Worm (Caenorhabditis elegans) whole organism, L3 larva: ENCODE data around the gene K01A6.5.

Experiments
- ZK546.5 ChIP-seq: sonication (generic microtip); optimal IDR thresholded peaks from 2 replicates; lab custom pipeline; 2017; ENCODE audit warnings: missing biosample characterization, missing genetic modification characterization
- aly-2 ChIP-seq: fragments of 150-350 bp; optimal IDR thresholded peaks from 2 replicates; lab custom pipeline; 2014; ENCODE audit warnings: missing biosample characterization, missing genetic modification characterization
- ama-1 ChIP-seq: fragments of 150-350 bp; optimal IDR thresholded peaks from 2 replicates; lab custom pipeline; 2018
- ceh-16 ChIP-seq: sonication (generic microtip); optimal IDR thresholded peaks from 2 replicates; lab custom pipeline; 2017; ENCODE audit warnings: missing biosample characterization, missing genetic modification characterization
- ceh-82 ChIP-seq: fragments of 150-350 bp; optimal IDR thresholded peaks from 2 replicates; lab custom pipeline; 2014; ENCODE audit warnings: missing biosample characterization, missing genetic modification characterization
- daf-12 ChIP-seq: fragments of 150-350 bp; optimal IDR thresholded peaks from 2 replicates; lab custom pipeline; 2014; ENCODE audit warnings: missing biosample characterization, missing genetic modification reagents, missing genetic modification characterization
- egl-27 ChIP-seq: sonication (generic microtip); optimal IDR thresholded peaks from 4 replicates; lab custom pipeline; 2017; ENCODE audit warnings: missing biosample characterization, missing genetic modification reagents, missing genetic modification characterization
- egl-5 ChIP-seq: fragments of 150-350 bp; optimal IDR thresholded peaks from 2 replicates; lab custom pipeline; 2017; ENCODE audit warnings: missing biosample characterization, missing genetic modification reagents, missing genetic modification characterization, inconsistent platforms
- elt-2 ChIP-seq: sonication (generic microtip); optimal IDR thresholded peaks from 2 replicates; lab custom pipeline; 2016; ENCODE audit warnings: missing genetic modification reagents, mild to moderate bottlenecking, missing genetic modification characterization, missing compliant biosample characterization
- eor-1 ChIP-seq, 2 experiments: fragments of 150-350 bp; optimal IDR thresholded peaks; 2 replicates each; lab custom pipeline; 2014 to 2018; ENCODE audit warnings: missing biosample characterization in 2 of 2, missing genetic modification characterization in 2 of 2
- fkh-10 ChIP-seq: sonication (generic microtip); optimal IDR thresholded peaks from 2 replicates; lab custom pipeline; 2017; ENCODE audit warnings: missing biosample characterization, missing genetic modification reagents, missing genetic modification characterization
- fkh-2 ChIP-seq: fragments of 150-350 bp; optimal IDR thresholded peaks from 2 replicates; lab custom pipeline; 2014; ENCODE audit warnings: missing biosample characterization, missing genetic modification reagents, missing genetic modification characterization
- fos-1 ChIP-seq: fragments of 150-350 bp; optimal IDR thresholded peaks from 2 replicates; lab custom pipeline; 2014; ENCODE audit warnings: missing biosample characterization, missing genetic modification characterization
- hmg-11 ChIP-seq: sonication (generic microtip); optimal IDR thresholded peaks from 2 replicates; lab custom pipeline; 2016; ENCODE audit warnings: missing genetic modification characterization, missing compliant biosample characterization
- jun-1 ChIP-seq: fragments of 150-350 bp; optimal IDR thresholded peaks from 2 replicates; lab custom pipeline; 2014; ENCODE audit warnings: missing biosample characterization, missing genetic modification reagents, missing genetic modification characterization
- lin-15B ChIP-seq: fragments of 150-350 bp; optimal IDR thresholded peaks from 2 replicates; lab custom pipeline; 2014; ENCODE audit warnings: missing biosample characterization, missing genetic modification characterization
- mdl-1 ChIP-seq: fragments of 150-350 bp; optimal IDR thresholded peaks from 2 replicates; lab custom pipeline; 2014; ENCODE audit warnings: missing biosample characterization, missing genetic modification characterization
- mml-1 ChIP-seq: fragments of 150-350 bp; sonication (generic microtip); optimal IDR thresholded peaks from 3 replicates; lab custom pipeline; 2014; ENCODE audit warnings: missing biosample characterization, missing genetic modification characterization
- nfya-1 ChIP-seq: sonication (generic microtip); optimal IDR thresholded peaks from 2 replicates; lab custom pipeline; 2017; ENCODE audit warnings: missing genetic modification characterization, mild to moderate bottlenecking, missing compliant biosample characterization, antibody characterized with exemption, moderate library complexity; ENCODE audit not compliant: insufficient read depth
- nhr-11 ChIP-seq: fragments of 150-350 bp; optimal IDR thresholded peaks from 2 replicates; lab custom pipeline; 2014; ENCODE audit warnings: missing biosample characterization, missing genetic modification characterization
- nhr-12 ChIP-seq: fragments of 150-350 bp; optimal IDR thresholded peaks from 2 replicates; lab custom pipeline; 2014; ENCODE audit warnings: missing biosample characterization, missing genetic modification characterization
- nhr-237 ChIP-seq: fragments of 150-350 bp; optimal IDR thresholded peaks from 2 replicates; lab custom pipeline; 2014; ENCODE audit warnings: missing biosample characterization, missing genetic modification characterization
- nhr-25 ChIP-seq: sonication (generic microtip); optimal IDR thresholded peaks from 2 replicates; lab custom pipeline; 2017; ENCODE audit warnings: missing biosample characterization, missing genetic modification characterization
- nhr-77 ChIP-seq: fragments of 150-350 bp; optimal IDR thresholded peaks from 2 replicates; lab custom pipeline; 2014; ENCODE audit warnings: missing biosample characterization, missing genetic modification characterization
- pha-4 ChIP-seq: fragments of 150-350 bp; optimal IDR thresholded peaks from 2 replicates; lab custom pipeline; 2014; ENCODE audit warnings: missing biosample characterization, missing genetic modification reagents, missing genetic modification characterization
- pqm-1 ChIP-seq: fragments of 150-350 bp; optimal IDR thresholded peaks from 2 replicates; lab custom pipeline; 2017; ENCODE audit warnings: missing biosample characterization, missing genetic modification characterization, inconsistent platforms
- snpc-4 ChIP-seq: fragments of 150-350 bp; optimal IDR thresholded peaks from 2 replicates; lab custom pipeline; 2014; ENCODE audit warnings: missing biosample characterization, missing genetic modification characterization
- tbx-2 ChIP-seq: sonication (generic microtip); optimal IDR thresholded peaks from 2 replicates; lab custom pipeline; 2016; ENCODE audit warnings: mild to moderate bottlenecking, missing genetic modification characterization, missing compliant biosample characterization
- unc-39 ChIP-seq: sonication (generic microtip); optimal IDR thresholded peaks from 4 replicates; lab custom pipeline; 2017; ENCODE audit warnings: missing biosample characterization, missing genetic modification characterization
- zag-1 ChIP-seq: fragments of 150-350 bp; optimal IDR thresholded peaks from 2 replicates; lab custom pipeline; 2014; ENCODE audit warnings: missing biosample characterization, missing genetic modification characterization
- ztf-11 ChIP-seq: fragments of 150-350 bp; optimal IDR thresholded peaks from 2 replicates; lab custom pipeline; 2014; ENCODE audit warnings: missing biosample characterization, missing genetic modification characterization

Gene K01A6.5

ce11 chrIV:11714739-11715138 lies 27.8 kb upstream of the K01A6.5 start, which contains the start of gene magi-1:
Gene magi-1, plus strand, starts transcription at chrIV:11715039.
- TF ChIP-seq unc-39 (tag; lab: Kevin White, UChicago), result no peak
- no peak for TF ChIP-seq ztf-11 (tag; lab: Kevin White, UChicago)

ce11 chrIV:11716414-11716813 lies 26.1 kb upstream of the K01A6.5 start:
- TF ChIP-seq egl-5 (tag; lab: Kevin White, UChicago), result peak; percentile 70
- TF ChIP-seq aly-2 (tag; lab: Kevin White, UChicago), result no peak

ce11 chrIV:11717094-11717876 lies 25.2 kb upstream of the K01A6.5 start:
- TF ChIP-seq nhr-11 (tag; lab: Kevin White, UChicago), result no peak
- TF ChIP-seq fkh-10, result peak; percentile 18
- TF ChIP-seq fkh-2 (tag; lab: Kevin White, UChicago), result no peak
- peak; percentile 19 for TF ChIP-seq hmg-11 (tag; lab: Kevin White, UChicago)
- no peak for TF ChIP-seq pha-4 (tag; lab: Kevin White, UChicago)
- no peak for TF ChIP-seq jun-1 (tag; lab: Kevin White, UChicago)
- no peak for TF ChIP-seq ceh-16 (tag; lab: Kevin White, UChicago)
- no peak for TF ChIP-seq nhr-77
- no peak for TF ChIP-seq nhr-237 (tag; lab: Kevin White, UChicago)
- TF ChIP-seq mdl-1, result no peak
- TF ChIP-seq ama-1, result no peak
- TF ChIP-seq pqm-1 (tag; lab: Kevin White, UChicago), result no peak
- TF ChIP-seq fos-1 (tag; lab: Kevin White, UChicago), result no peak
- no peak for TF ChIP-seq mml-1
- TF ChIP-seq ztf-11 (tag; lab: Kevin White, UChicago), result no peak
- TF ChIP-seq nhr-25 (tag; lab: Kevin White, UChicago), result peak; percentile 20

- no peak for TF ChIP-seq ztf-11 (tag; lab: Kevin White, UChicago)
- peak; percentile 8 for TF ChIP-seq nhr-25 (tag; lab: Kevin White, UChicago)
- TF ChIP-seq hmg-11 (tag; lab: Kevin White, UChicago), result no peak
Measured at ce11 chrIV:11718653-11719052, 23.9 kb upstream of the K01A6.5 start.

ce11 chrIV:11721878-11722277 lies 20.6 kb upstream of the K01A6.5 start:
- TF ChIP-seq pha-4 (tag; lab: Kevin White, UChicago) (peak; percentile 2), pqm-1 (tag; lab: Kevin White, UChicago) (peak; percentile 16), ZK546.5 (tag; lab: Kevin White, UChicago) (no peak), tbx-2 (tag; lab: Kevin White, UChicago) (no peak), unc-39 (tag; lab: Kevin White, UChicago) (no peak), ceh-82 (tag; lab: Kevin White, UChicago) (no peak), elt-2 (tag; lab: Kevin White, UChicago) (peak; percentile 65)
- TF ChIP-seq, all 47 proteins: peak for 3

- no peak for TF ChIP-seq lin-15B (tag; lab: Kevin White, UChicago)
- no peak for TF ChIP-seq pha-4 (tag; lab: Kevin White, UChicago)
- no peak for TF ChIP-seq egl-27
- no peak for TF ChIP-seq pqm-1 (tag; lab: Kevin White, UChicago)
- no peak for TF ChIP-seq mdl-1
- TF ChIP-seq daf-12 (tag; lab: Kevin White, UChicago), result no peak
- no peak for TF ChIP-seq zag-1 (tag; lab: Kevin White, UChicago)
- TF ChIP-seq nhr-77, result no peak
- TF ChIP-seq ama-1, result no peak
- TF ChIP-seq nfya-1, result no peak
- TF ChIP-seq snpc-4 (tag; lab: Kevin White, UChicago), result no peak
- no peak for TF ChIP-seq eor-1 (tag; optimal IDR thresholded peaks at IDR 0.05; lab: Kevin White, UChicago)
- no peak for TF ChIP-seq nhr-12
- TF ChIP-seq nhr-237 (tag; lab: Kevin White, UChicago), result no peak
- no peak for TF ChIP-seq fkh-10
- no peak for TF ChIP-seq unc-39 (tag; lab: Kevin White, UChicago)
- no peak for TF ChIP-seq nhr-25 (tag; lab: Kevin White, UChicago)
- TF ChIP-seq ceh-82 (tag; lab: Kevin White, UChicago), result no peak
- TF ChIP-seq, all 47 proteins: peak for 0
Measured at ce11 chrIV:11723255-11723654, 19.3 kb upstream of the K01A6.5 start.
